Fruit fly (Drosophila melanogaster) whole organism, embryonic: ENCODE data around the gene Jhbp3.
A peak's percentile ranks its signal among the peaks of the same experiment; 100 is the strongest.

Experiments used
- Atf-2 ChIP-seq: fragments of 200-800 bp; sonication (Bioruptor generic); optimal IDR thresholded peaks from 2 replicates; lab custom pipeline; 2016; ENCODE audit warnings: missing biosample characterization, missing genetic modification characterization
- C15 ChIP-seq: fragments of 200-800 bp; sonication (Bioruptor generic); IDR thresholded peaks from 3 replicates; pipeline ENCODE4 v1.3.6; 2022; ENCODE audit warnings: missing biosample characterization, missing genetic modification characterization
- CG11093 ChIP-seq: fragments of 200-800 bp; sonication (Bioruptor generic); IDR thresholded peaks from 3 replicates; pipeline ENCODE4 v1.3.6; 2022; ENCODE audit warnings: missing biosample characterization, missing genetic modification characterization
- CG12769 ChIP-seq: fragments of 200-800 bp; sonication (Bioruptor generic); optimal IDR thresholded peaks from 2 replicates; lab custom pipeline; 2019; ENCODE audit warnings: missing biosample characterization, mild to moderate bottlenecking, missing genetic modification characterization, moderate library complexity
- CG13424 ChIP-seq: fragments of 200-800 bp; sonication (Bioruptor generic); optimal IDR thresholded peaks from 2 replicates; lab custom pipeline; 2019; ENCODE audit warnings: missing biosample characterization, mild to moderate bottlenecking, missing genetic modification characterization, moderate library complexity
- CG15514 ChIP-seq: fragments of 200-800 bp; sonication (Bioruptor generic); optimal IDR thresholded peaks from 3 replicates; lab custom pipeline; 2017; ENCODE audit warnings: missing biosample characterization, missing genetic modification characterization, mild to moderate bottlenecking, moderate library complexity, missing genetic modification reagents
- CG15696 ChIP-seq: fragments of 200-800 bp; sonication (Bioruptor generic); optimal IDR thresholded peaks from 2 replicates; lab custom pipeline; 2019; ENCODE audit warnings: missing biosample characterization, mild to moderate bottlenecking, missing genetic modification characterization, moderate library complexity
- CG1647 ChIP-seq: fragments of 200-800 bp; sonication (Bioruptor generic); optimal IDR thresholded peaks from 3 replicates; lab custom pipeline; 2016; ENCODE audit warnings: missing biosample characterization, missing genetic modification characterization
- CG16779 ChIP-seq: fragments of 200-800 bp; sonication (Bioruptor generic); IDR thresholded peaks from 2 replicates; pipeline ENCODE4 v1.3.6; 2022; ENCODE audit warnings: missing biosample characterization, missing genetic modification characterization
- CG1792 ChIP-seq: fragments of 200-800 bp; sonication (Bioruptor generic); optimal IDR thresholded peaks from 2 replicates; lab custom pipeline; 2016; ENCODE audit warnings: missing biosample characterization, missing genetic modification characterization
- CG30020 ChIP-seq: fragments of 200-800 bp; optimal IDR thresholded peaks from 2 replicates; lab custom pipeline; 2019; ENCODE audit warnings: missing biosample characterization, mild to moderate bottlenecking, missing genetic modification characterization, moderate library complexity
- CG34224 ChIP-seq: fragments of 200-800 bp; sonication (Bioruptor generic); IDR thresholded peaks from 3 replicates; pipeline ENCODE4 v1.3.6; 2022; ENCODE audit warnings: missing biosample characterization, missing genetic modification characterization; ENCODE audit not compliant: partially characterized antibody
- CG3726 ChIP-seq: fragments of 200-800 bp; sonication (Bioruptor generic); IDR thresholded peaks from 3 replicates; pipeline ENCODE4, ENCODE4 v1.3.6; 2022; ENCODE audit warnings: missing biosample characterization, missing genetic modification characterization
- CG3838 ChIP-seq: fragments of 200-800 bp; sonication (Bioruptor generic); optimal IDR thresholded peaks from 3 replicates; lab custom pipeline; 2016; ENCODE audit warnings: missing biosample characterization, missing genetic modification characterization
- CG5180 ChIP-seq: fragments of 200-800 bp; sonication (Bioruptor generic); optimal IDR thresholded peaks from 3 replicates; lab custom pipeline; 2017; ENCODE audit warnings: missing biosample characterization, missing genetic modification characterization, mild to moderate bottlenecking, moderate library complexity, missing genetic modification reagents
- CG7271 ChIP-seq: fragments of 200-800 bp; sonication (Bioruptor generic); optimal IDR thresholded peaks from 2 replicates; lab custom pipeline; 2018; ENCODE audit warnings: missing biosample characterization, mild to moderate bottlenecking, missing genetic modification characterization, moderate library complexity
- CG9437 ChIP-seq: fragments of 200-800 bp; sonication (Bioruptor generic); optimal IDR thresholded peaks from 2 replicates; lab custom pipeline; 2018; ENCODE audit warnings: missing biosample characterization, mild to moderate bottlenecking, missing genetic modification characterization
- Dip3 ChIP-seq: fragments of 200-800 bp; sonication (Bioruptor generic); optimal IDR thresholded peaks from 3 replicates; lab custom pipeline; 2016; ENCODE audit warnings: missing biosample characterization, missing genetic modification characterization
- Doc2 ChIP-seq: fragments of 200-800 bp; sonication (Bioruptor generic); IDR thresholded peaks from 2 replicates; pipeline ENCODE4 v1.3.6; 2022; ENCODE audit warnings: missing biosample characterization, missing genetic modification characterization
- Dp ChIP-seq: fragments of 200-800 bp; sonication (Bioruptor generic); optimal IDR thresholded peaks from 2 replicates; lab custom pipeline; 2018; ENCODE audit warnings: missing biosample characterization, mild to moderate bottlenecking, missing genetic modification characterization, moderate library complexity
- Drgx ChIP-seq: fragments of 200-800 bp; sonication (Bioruptor generic); IDR thresholded peaks from 2 replicates; pipeline ENCODE4 v1.3.6; 2022; ENCODE audit warnings: missing biosample characterization, missing genetic modification characterization
- Gug ChIP-seq: fragments of 200-800 bp; sonication (Bioruptor generic); IDR thresholded peaks from 4 replicates; pipeline ENCODE4 v1.3.6; 2022; ENCODE audit warnings: missing biosample characterization, missing genetic modification characterization
- HLHmδ ChIP-seq: fragments of 200-800 bp; sonication (Bioruptor generic); optimal IDR thresholded peaks from 2 replicates; lab custom pipeline; 2018; ENCODE audit warnings: missing biosample characterization, mild to moderate bottlenecking, missing genetic modification characterization, moderate library complexity
- Hr3 ChIP-seq: fragments of 200-800 bp; sonication (Bioruptor generic); optimal IDR thresholded peaks from 3 replicates; lab custom pipeline; 2016; ENCODE audit warnings: missing biosample characterization, missing genetic modification characterization
- Kr ChIP-seq: fragments of 200-800 bp; sonication (Bioruptor generic); optimal IDR thresholded peaks from 2 replicates; lab custom pipeline; 2017; ENCODE audit warnings: missing biosample characterization, mild to moderate bottlenecking, missing genetic modification characterization
- Mrtf ChIP-seq: fragments of 200-800 bp; sonication (Bioruptor generic); IDR thresholded peaks from 3 replicates; pipeline ENCODE4 v1.3.6; 2022; ENCODE audit warnings: missing biosample characterization, missing genetic modification characterization
- Nf-YC ChIP-seq: fragments of 200-800 bp; optimal IDR thresholded peaks from 3 replicates; lab custom pipeline; 2019; ENCODE audit warnings: missing biosample characterization, mild to moderate bottlenecking, missing genetic modification characterization, moderate library complexity
- Ravus ChIP-seq: fragments of 200-800 bp; sonication (Bioruptor generic); IDR thresholded peaks from 2 replicates; pipeline ENCODE4 v1.3.6; 2022; ENCODE audit warnings: missing biosample characterization, missing genetic modification characterization
- Sin3A ChIP-seq: fragments of >200 bp; optimal IDR thresholded peaks from 2 replicates; lab custom pipeline; 2018
- Tbp ChIP-seq: fragments of >200 bp; optimal IDR thresholded peaks from 2 replicates; lab custom pipeline; 2018; ENCODE audit warnings: missing biosample characterization, missing genetic modification characterization
- Usf ChIP-seq: fragments of 200-800 bp; sonication (Bioruptor generic); optimal IDR thresholded peaks from 2 replicates; lab custom pipeline; 2017; ENCODE audit warnings: missing genotype, missing biosample characterization, missing genetic modification characterization
- bcd ChIP-seq: fragments of 200-800 bp; sonication (Bioruptor generic); optimal IDR thresholded peaks from 2 replicates; lab custom pipeline; 2017; ENCODE audit warnings: missing biosample characterization, mild to moderate bottlenecking, missing genetic modification characterization
- bowl ChIP-seq: fragments of 200-800 bp; sonication (Bioruptor generic); IDR thresholded peaks from 2 replicates; pipeline ENCODE4 v1.3.6; 2022; ENCODE audit warnings: missing biosample characterization, missing genetic modification characterization
- btn ChIP-seq: fragments of 200-800 bp; sonication (Bioruptor generic); optimal IDR thresholded peaks from 2 replicates; lab custom pipeline; 2016; ENCODE audit warnings: missing biosample characterization, missing genetic modification characterization
- chinmo ChIP-seq: fragments of 200-800 bp; sonication (Bioruptor generic); IDR thresholded peaks from 4 replicates; pipeline ENCODE4 v1.3.6; 2022; ENCODE audit warnings: missing biosample characterization, missing genetic modification characterization; ENCODE audit not compliant: partially characterized antibody
- corto ChIP-seq: fragments of 200-800 bp; sonication (Bioruptor generic); optimal IDR thresholded peaks from 2 replicates; lab custom pipeline; 2016; ENCODE audit warnings: missing biosample characterization, mild to moderate bottlenecking, missing genetic modification characterization, moderate library complexity
- croc ChIP-seq: fragments of 200-800 bp; sonication (Bioruptor generic); conservative IDR thresholded peaks from 3 replicates; pipeline ENCODE4 v1.3.6; 2022; ENCODE audit warnings: missing biosample characterization, missing genetic modification characterization
- dmrt11E ChIP-seq: fragments of 200-800 bp; sonication (Bioruptor generic); optimal IDR thresholded peaks from 3 replicates; lab custom pipeline; 2018; ENCODE audit warnings: missing biosample characterization, mild to moderate bottlenecking, missing genetic modification characterization, moderate library complexity
- eyg ChIP-seq: fragments of 200-800 bp; sonication (Bioruptor generic); optimal IDR thresholded peaks from 3 replicates; lab custom pipeline; 2016; ENCODE audit warnings: missing biosample characterization, missing genetic modification characterization
- fd96Cb ChIP-seq: fragments of 200-800 bp; sonication (Bioruptor generic); optimal IDR thresholded peaks from 2 replicates; lab custom pipeline; 2018; ENCODE audit warnings: missing biosample characterization, mild to moderate bottlenecking, missing genetic modification characterization, moderate library complexity
- gsb-n ChIP-seq: fragments of 200-800 bp; sonication (Bioruptor generic); optimal IDR thresholded peaks from 3 replicates; lab custom pipeline; 2018; ENCODE audit warnings: missing biosample characterization, mild to moderate bottlenecking, missing genetic modification characterization
- gt ChIP-seq: fragments of 200-800 bp; sonication (Bioruptor generic); IDR thresholded peaks from 2 replicates; pipeline ENCODE4 v1.3.6; 2022; ENCODE audit warnings: missing biosample characterization, missing genetic modification characterization
- h ChIP-seq: fragments of >200 bp; optimal IDR thresholded peaks from 2 replicates; lab custom pipeline; 2017
- hbn ChIP-seq: fragments of 200-800 bp; sonication (Bioruptor generic); IDR thresholded peaks from 2 replicates; pipeline ENCODE4 v1.3.6; 2022; ENCODE audit warnings: missing biosample characterization, missing genetic modification characterization; ENCODE audit not compliant: partially characterized antibody
- maf-S ChIP-seq: fragments of 200-800 bp; sonication (Bioruptor generic); optimal IDR thresholded peaks from 2 replicates; lab custom pipeline; 2016; ENCODE audit warnings: missing biosample characterization, missing genetic modification characterization
- rib ChIP-seq: fragments of 200-800 bp; sonication (Bioruptor generic); IDR thresholded peaks from 2 replicates; pipeline ENCODE4 v1.3.6; 2022; ENCODE audit warnings: missing biosample characterization, missing genetic modification characterization
- seq ChIP-seq: fragments of 200-800 bp; sonication (Bioruptor generic); IDR thresholded peaks from 2 replicates; pipeline ENCODE4 v1.3.6; 2022; ENCODE audit warnings: missing biosample characterization, missing genetic modification characterization
- slp2 ChIP-seq: fragments of 200-800 bp; sonication (Bioruptor generic); optimal IDR thresholded peaks from 2 replicates; lab custom pipeline; 2016; ENCODE audit warnings: missing biosample characterization, missing genetic modification characterization
- tap ChIP-seq: fragments of 200-800 bp; optimal IDR thresholded peaks from 3 replicates; lab custom pipeline; 2019; ENCODE audit warnings: missing biosample characterization, mild to moderate bottlenecking, missing genetic modification characterization, moderate library complexity
- trem ChIP-seq: fragments of 200-800 bp; optimal IDR thresholded peaks from 3 replicates; lab custom pipeline; 2019; ENCODE audit warnings: missing biosample characterization, mild to moderate bottlenecking, missing genetic modification characterization, moderate library complexity
- vnd ChIP-seq: fragments of 200-800 bp; sonication (Bioruptor generic); IDR thresholded peaks from 3 replicates; pipeline ENCODE4 v1.3.6; 2022; ENCODE audit warnings: missing biosample characterization, missing genetic modification characterization; ENCODE audit not compliant: partially characterized antibody
- wor ChIP-seq: fragments of 200-800 bp; sonication (Bioruptor generic); IDR thresholded peaks from 2 replicates; pipeline ENCODE4 v1.3.6; 2022; ENCODE audit warnings: missing biosample characterization, missing genetic modification characterization
- z ChIP-seq: fragments of 200-800 bp; sonication (Bioruptor generic); IDR thresholded peaks from 3 replicates; pipeline ENCODE4 v1.3.6; 2022; ENCODE audit warnings: missing biosample characterization, missing genetic modification characterization

The Jhbp3 gene

DNA sequence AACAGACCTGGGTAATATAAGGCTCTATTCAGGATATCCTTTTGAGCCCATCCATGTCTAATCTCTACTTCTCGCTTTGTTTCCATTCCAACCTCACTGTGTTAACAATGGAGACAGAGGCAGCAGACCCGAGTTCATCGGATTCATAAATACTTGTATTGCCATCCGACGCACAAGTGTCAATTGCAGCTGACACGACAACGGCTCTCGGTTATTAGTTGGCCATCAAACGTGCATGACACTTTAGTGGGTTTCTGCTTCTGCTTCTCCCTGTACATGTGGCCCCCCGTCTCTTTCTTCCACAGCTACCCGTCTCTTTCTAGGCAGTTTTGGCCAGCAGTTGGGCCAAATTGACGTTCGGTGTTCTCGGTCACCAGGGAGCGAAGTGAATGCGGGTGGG lies 39.6 kb upstream of the Jhbp3 start (continued):
- TF ChIP-seq Sin3A (lab: Kevin White, UChicago), result no peak
- no peak for TF ChIP-seq eyg (GFP tag; lab: Kevin White, UChicago)
- no peak for TF ChIP-seq Drgx
- TF ChIP-seq dmrt11E (tag; lab: Kevin White, UChicago), result no peak
- TF ChIP-seq Usf (GFP tag; lab: Kevin White, UChicago), result no peak
- no peak for TF ChIP-seq CG15696 (tag; lab: Kevin White, UChicago)
- no peak for TF ChIP-seq C15 (GFP tag; lab: Robert Waterston, UW)
- no peak for TF ChIP-seq h (lab: Kevin White, UChicago)
- no peak for TF ChIP-seq chinmo
- no peak for TF ChIP-seq Dp (GFP tag; lab: Kevin White, UChicago)
- TF ChIP-seq trem (tag; lab: Kevin White, UChicago), result no peak
- no peak for TF ChIP-seq CG3726 (GFP tag; lab: Robert Waterston, UW)
- TF ChIP-seq Dip3 (GFP tag; lab: Kevin White, UChicago), result no peak
- TF ChIP-seq CG11093 (GFP tag; lab: Robert Waterston, UW), result no peak
- no peak for TF ChIP-seq maf-S (GFP tag; lab: Kevin White, UChicago)
- no peak for TF ChIP-seq wor (GFP tag; lab: Robert Waterston, UW)
- TF ChIP-seq fd96Cb (tag; lab: Kevin White, UChicago), result no peak
- TF ChIP-seq bcd, result no peak
- no peak for TF ChIP-seq CG9437
- no peak for TF ChIP-seq corto (GFP tag; lab: Kevin White, UChicago)
- TF ChIP-seq HLHmδ (GFP tag; lab: Kevin White, UChicago), result peak; percentile 18
- no peak for TF ChIP-seq Mrtf (GFP tag; lab: Robert Waterston, UW)
- TF ChIP-seq tap (tag; lab: Kevin White, UChicago), result no peak
- TF ChIP-seq btn (GFP tag; lab: Kevin White, UChicago), result no peak
- TF ChIP-seq CG30020 (tag; lab: Kevin White, UChicago), result no peak
- TF ChIP-seq CG34224 (GFP tag; lab: Robert Waterston, UW), result no peak
- TF ChIP-seq CG1647 (GFP tag; lab: Kevin White, UChicago), result no peak
- TF ChIP-seq z (GFP tag; lab: Robert Waterston, UW), result no peak
- no peak for TF ChIP-seq gt
- TF ChIP-seq CG3838 (GFP tag; lab: Kevin White, UChicago), result no peak
- TF ChIP-seq Gug (GFP tag; lab: Robert Waterston, UW), result no peak
- TF ChIP-seq Nf-YC (tag; lab: Kevin White, UChicago), result no peak
- TF ChIP-seq CG1792, result no peak
- TF ChIP-seq CG5180 (GFP tag; lab: Kevin White, UChicago), result peak; percentile 72
- TF ChIP-seq vnd (GFP tag; lab: Robert Waterston, UW), result no peak
- TF ChIP-seq CG13424, result no peak
- TF ChIP-seq CG15514 (GFP tag; lab: Kevin White, UChicago), result no peak
- TF ChIP-seq Kr (GFP tag; lab: Kevin White, UChicago), result peak; percentile 80
- no peak for TF ChIP-seq rib (GFP tag; lab: Robert Waterston, UW)
- no peak for TF ChIP-seq CG16779
- no peak for TF ChIP-seq croc (GFP tag; lab: Robert Waterston, UW)
- no peak for TF ChIP-seq Doc2 (GFP tag; lab: Robert Waterston, UW)
- no peak for TF ChIP-seq gsb-n (tag; lab: Kevin White, UChicago)
- no peak for TF ChIP-seq slp2 (GFP tag; lab: Kevin White, UChicago)
- TF ChIP-seq Tbp (GFP tag; lab: Kevin White, UChicago), result no peak
- TF ChIP-seq CG12769, result no peak
- no peak for TF ChIP-seq Ravus (GFP tag; lab: Robert Waterston, UW)
- TF ChIP-seq Atf-2 (GFP tag; lab: Kevin White, UChicago), result no peak
- TF ChIP-seq Hr3 (GFP tag; lab: Kevin White, UChicago), result no peak
- no peak for TF ChIP-seq hbn (GFP tag; lab: Robert Waterston, UW)
- no peak for TF ChIP-seq CG7271 (tag; lab: Kevin White, UChicago)
- no peak for TF ChIP-seq bowl (GFP tag; lab: Robert Waterston, UW)
- no peak for TF ChIP-seq seq (GFP tag; lab: Robert Waterston, UW)
